Fruit fly (Drosophila melanogaster) Kc167 (cell line): Measurements from ENCODE around the gene CG31688.

ENCODE experiments used
- Sin3A ChIP-seq: fragments of >200 bp; optimal IDR thresholded peaks from 2 replicates; lab custom pipeline; 2018; ENCODE audit warnings: missing external identifiers
- psq ChIP-seq: fragments of >200 bp; optimal IDR thresholded peaks from 2 replicates; lab custom pipeline; 2017; ENCODE audit warnings: missing external identifiers
- ttk ChIP-seq: sonication (Bioruptor generic); optimal IDR thresholded peaks from 2 replicates; lab custom pipeline; 2017; ENCODE audit warnings: missing external identifiers

- TF ChIP-seq psq, result no peak
- TF ChIP-seq ttk (lab: Kevin White, UChicago), result no peak
- TF ChIP-seq Sin3A (lab: Kevin White, UChicago), result no peak
These were observed 11.2 kb upstream of the CG31688 start, which contains the start of gene CG10947 for dm6 chr2L:20414750-20415211.
